Fruit fly (Drosophila melanogaster) whole organism, embryonic: ENCODE measurements around the gene Ufd1.

Experiments
- Aef1 ChIP-seq: fragments of 200-800 bp; sonication (Bioruptor generic); IDR thresholded peaks from 3 replicates; pipeline ENCODE4 v1.3.6; 2022; ENCODE audit warnings: missing biosample characterization, missing genetic modification characterization
- Bgb ChIP-seq: fragments of 200-800 bp; sonication (Bioruptor generic); IDR thresholded peaks from 2 replicates; pipeline ENCODE4 v1.3.6; 2022; ENCODE audit warnings: missing biosample characterization, missing genetic modification characterization; ENCODE audit not compliant: partially characterized antibody
- Bteb2 ChIP-seq: fragments of 200-800 bp; sonication (Bioruptor generic); optimal IDR thresholded peaks from 2 replicates; lab custom pipeline; 2016; ENCODE audit warnings: missing biosample characterization, missing genetic modification characterization
- CG10209 ChIP-seq: fragments of 200-800 bp; sonication (Bioruptor generic); optimal IDR thresholded peaks from 3 replicates; lab custom pipeline; 2017; ENCODE audit warnings: missing biosample characterization, mild to moderate bottlenecking, missing genetic modification characterization, missing genetic modification reagents
- CG10321 ChIP-seq: fragments of 200-800 bp; sonication (Bioruptor generic); IDR thresholded peaks from 2 replicates; pipeline ENCODE4 v1.3.6; 2022; ENCODE audit warnings: missing biosample characterization, missing genetic modification characterization
- CG11247 ChIP-seq: fragments of 200-800 bp; sonication (Bioruptor generic); IDR thresholded peaks from 2 replicates; pipeline ENCODE4 v1.3.6; 2022; ENCODE audit warnings: missing biosample characterization, missing genetic modification characterization
- CG12071 ChIP-seq: fragments of 200-800 bp; sonication (Bioruptor generic); optimal IDR thresholded peaks from 3 replicates; lab custom pipeline; 2018; ENCODE audit warnings: missing biosample characterization, mild to moderate bottlenecking, missing genetic modification characterization
- CG12659 ChIP-seq: fragments of 200-800 bp; sonication (Bioruptor generic); optimal IDR thresholded peaks from 3 replicates; lab custom pipeline; 2017; ENCODE audit warnings: mild to moderate bottlenecking, missing biosample characterization, missing genetic modification reagents, missing genetic modification characterization
- CG14050 ChIP-seq: fragments of 200-800 bp; sonication (Bioruptor generic); IDR thresholded peaks from 3 replicates; pipeline ENCODE4 v1.3.6; 2022; ENCODE audit warnings: missing biosample characterization, missing genetic modification characterization
- CG15073 ChIP-seq: fragments of 200-800 bp; sonication (Bioruptor generic); optimal IDR thresholded peaks from 2 replicates; lab custom pipeline; 2016; ENCODE audit warnings: missing biosample characterization, missing genetic modification characterization
- CG15269 ChIP-seq: fragments of 200-800 bp; sonication (Bioruptor generic); optimal IDR thresholded peaks from 2 replicates; lab custom pipeline; 2018; ENCODE audit warnings: missing biosample characterization, mild to moderate bottlenecking, missing genetic modification characterization, moderate library complexity
- CG15479 ChIP-seq: fragments of 200-800 bp; sonication (Bioruptor generic); optimal IDR thresholded peaks from 3 replicates; lab custom pipeline; 2019; ENCODE audit warnings: missing biosample characterization, mild to moderate bottlenecking, missing genetic modification characterization, moderate library complexity
- CG1647 ChIP-seq: fragments of 200-800 bp; sonication (Bioruptor generic); optimal IDR thresholded peaks from 3 replicates; lab custom pipeline; 2016; ENCODE audit warnings: missing biosample characterization, missing genetic modification characterization
- CG18476 ChIP-seq: fragments of 200-800 bp; sonication (Bioruptor generic); optimal IDR thresholded peaks from 2 replicates; lab custom pipeline; 2016; ENCODE audit warnings: missing biosample characterization, mild to moderate bottlenecking, missing genetic modification characterization
- CG31388 ChIP-seq: fragments of 200-800 bp; sonication (Bioruptor generic); optimal IDR thresholded peaks from 2 replicates; lab custom pipeline; 2016; ENCODE audit warnings: missing biosample characterization, missing genetic modification characterization
- CG34422 ChIP-seq: fragments of 200-800 bp; sonication (Bioruptor generic); IDR thresholded peaks from 3 replicates; pipeline ENCODE4 v1.3.6; 2022; ENCODE audit warnings: missing biosample characterization, missing genetic modification characterization
- CG4360 ChIP-seq: fragments of 200-800 bp; sonication (Bioruptor generic); IDR thresholded peaks from 2 replicates; pipeline ENCODE4 v1.3.6; 2022; ENCODE audit warnings: missing biosample characterization, missing genetic modification characterization
- CG6765 ChIP-seq: fragments of 200-800 bp; sonication (Bioruptor generic); optimal IDR thresholded peaks from 3 replicates; lab custom pipeline; 2017; ENCODE audit warnings: missing biosample characterization, mild to moderate bottlenecking, missing genetic modification characterization
- CG6813 ChIP-seq: fragments of 200-800 bp; sonication (Bioruptor generic); optimal IDR thresholded peaks from 2 replicates; lab custom pipeline; 2017; ENCODE audit warnings: missing biosample characterization, missing genetic modification characterization, mild to moderate bottlenecking, moderate library complexity, missing genetic modification reagents
- CG7928 ChIP-seq: fragments of 200-800 bp; sonication (Bioruptor generic); optimal IDR thresholded peaks from 2 replicates; lab custom pipeline; 2017; ENCODE audit warnings: missing biosample characterization, mild to moderate bottlenecking, missing genetic modification characterization
- CG7987 ChIP-seq: fragments of 200-800 bp; sonication (Bioruptor generic); optimal IDR thresholded peaks from 2 replicates; lab custom pipeline; 2018; ENCODE audit warnings: missing biosample characterization, mild to moderate bottlenecking, missing genetic modification characterization, moderate library complexity
- CG8290 ChIP-seq, 3 experiments: fragments of 200-800 bp; sonication (Bioruptor generic); optimal IDR thresholded peaks; 2 replicates each; lab custom pipeline; 2016 to 2019; ENCODE audit warnings: missing biosample characterization in 3 of 3, missing genetic modification characterization in 3 of 3, mild to moderate bottlenecking in 2 of 3, moderate library complexity in 1 of 3
- CG9817 ChIP-seq: fragments of 200-800 bp; sonication (Bioruptor generic); optimal IDR thresholded peaks from 2 replicates; lab custom pipeline; 2018; ENCODE audit warnings: missing biosample characterization, mild to moderate bottlenecking, missing genetic modification characterization, moderate library complexity
- Chrac-16 ChIP-seq: fragments of 200-800 bp; sonication (Bioruptor generic); optimal IDR thresholded peaks from 3 replicates; lab custom pipeline; 2016; ENCODE audit warnings: missing biosample characterization, missing genetic modification characterization
- Dip2 ChIP-seq: fragments of 200-800 bp; sonication (Bioruptor generic); IDR thresholded peaks from 2 replicates; pipeline ENCODE4 v1.3.6; 2022; ENCODE audit warnings: missing biosample characterization, missing genetic modification characterization
- Dip3 ChIP-seq: fragments of 200-800 bp; sonication (Bioruptor generic); optimal IDR thresholded peaks from 3 replicates; lab custom pipeline; 2016; ENCODE audit warnings: missing biosample characterization, missing genetic modification characterization
- Drgx ChIP-seq: fragments of 200-800 bp; sonication (Bioruptor generic); IDR thresholded peaks from 2 replicates; pipeline ENCODE4 v1.3.6; 2022; ENCODE audit warnings: missing biosample characterization, missing genetic modification characterization
- Fer2 ChIP-seq: fragments of 200-800 bp; sonication (Bioruptor generic); optimal IDR thresholded peaks from 2 replicates; lab custom pipeline; 2018; ENCODE audit warnings: missing biosample characterization, mild to moderate bottlenecking, missing genetic modification characterization, moderate library complexity
- GATAe ChIP-seq: fragments of 200-800 bp; sonication (Bioruptor generic); conservative IDR thresholded peaks from 2 replicates; pipeline ENCODE4 v1.3.6; 2022; ENCODE audit warnings: missing biosample characterization, missing genetic modification characterization
- HLH4C ChIP-seq: fragments of 200-800 bp; sonication (Bioruptor generic); IDR thresholded peaks from 3 replicates; pipeline ENCODE4 v1.3.6; 2022; ENCODE audit warnings: missing biosample characterization, missing genetic modification characterization; ENCODE audit not compliant: partially characterized antibody
- HLH54F ChIP-seq: fragments of 200-800 bp; sonication (Bioruptor generic); optimal IDR thresholded peaks from 3 replicates; lab custom pipeline; 2016; ENCODE audit warnings: missing biosample characterization, missing genetic modification characterization
- Hmr ChIP-seq: fragments of 200-800 bp; sonication (Bioruptor generic); optimal IDR thresholded peaks from 3 replicates; lab custom pipeline; 2017; ENCODE audit warnings: mild to moderate bottlenecking, missing biosample characterization, missing genetic modification reagents, missing genetic modification characterization
- Mad ChIP-seq: fragments of 200-800 bp; sonication (Bioruptor generic); optimal IDR thresholded peaks from 2 replicates; lab custom pipeline; 2016; ENCODE audit warnings: missing biosample characterization, missing genetic modification characterization
- Nf-YB ChIP-seq: fragments of 200-800 bp; sonication (Bioruptor generic); optimal IDR thresholded peaks from 3 replicates; lab custom pipeline; 2019; ENCODE audit warnings: missing biosample characterization, mild to moderate bottlenecking, missing genetic modification characterization, moderate library complexity
- TFAM ChIP-seq: fragments of 200-800 bp; sonication (Bioruptor generic); optimal IDR thresholded peaks from 2 replicates; lab custom pipeline; 2017; ENCODE audit warnings: missing biosample characterization, missing genetic modification characterization, inconsistent platforms
- YL-1 ChIP-seq: fragments of 200-800 bp; sonication (Bioruptor generic); optimal IDR thresholded peaks from 3 replicates; lab custom pipeline; 2017; ENCODE audit warnings: missing biosample characterization, mild to moderate bottlenecking, missing genetic modification characterization
- ac ChIP-seq: fragments of 200-800 bp; sonication (Bioruptor generic); optimal IDR thresholded peaks from 3 replicates; lab custom pipeline; 2017; ENCODE audit warnings: missing biosample characterization, mild to moderate bottlenecking, missing genetic modification characterization
- da ChIP-seq: fragments of 200-800 bp; sonication (Bioruptor generic); optimal IDR thresholded peaks from 2 replicates; lab custom pipeline; 2016; ENCODE audit warnings: missing biosample characterization, missing genetic modification characterization
- dimm ChIP-seq: fragments of 200-800 bp; sonication (Bioruptor generic); IDR thresholded peaks from 2 replicates; pipeline ENCODE4 v1.3.6; 2022; ENCODE audit warnings: missing biosample characterization, missing genetic modification characterization
- dysf ChIP-seq: fragments of 200-800 bp; sonication (Bioruptor generic); IDR thresholded peaks from 3 replicates; pipeline ENCODE4 v1.3.6; 2022; ENCODE audit warnings: missing biosample characterization, missing genetic modification characterization
- exex ChIP-seq: fragments of 200-800 bp; sonication (Bioruptor generic); optimal IDR thresholded peaks from 4 replicates; lab custom pipeline; 2018; ENCODE audit warnings: missing biosample characterization, mild to moderate bottlenecking, missing genetic modification characterization, moderate library complexity
- fu2 ChIP-seq: fragments of 200-800 bp; sonication (Bioruptor generic); optimal IDR thresholded peaks from 2 replicates; lab custom pipeline; 2016; ENCODE audit warnings: missing biosample characterization, missing genetic modification characterization
- gcm ChIP-seq: fragments of 200-800 bp; sonication (Bioruptor generic); optimal IDR thresholded peaks from 2 replicates; lab custom pipeline; 2019; ENCODE audit warnings: missing biosample characterization, mild to moderate bottlenecking, missing genetic modification characterization, moderate library complexity
- odd ChIP-seq: fragments of 200-800 bp; sonication (Bioruptor generic); optimal IDR thresholded peaks from 2 replicates; lab custom pipeline; 2017; ENCODE audit warnings: missing biosample characterization, mild to moderate bottlenecking, missing genetic modification characterization
- pnt ChIP-seq: fragments of 200-800 bp; sonication (Bioruptor generic); optimal IDR thresholded peaks from 3 replicates; lab custom pipeline; 2016; ENCODE audit warnings: missing biosample characterization, missing genetic modification characterization
- sim ChIP-seq: fragments of 200-800 bp; sonication (Bioruptor generic); IDR thresholded peaks from 2 replicates; pipeline ENCODE4 v1.3.6; 2022; ENCODE audit warnings: missing biosample characterization, missing genetic modification characterization
- sima ChIP-seq: fragments of 200-800 bp; sonication (Bioruptor generic); optimal IDR thresholded peaks from 2 replicates; lab custom pipeline; 2016; ENCODE audit warnings: missing biosample characterization, missing genetic modification characterization
- sr ChIP-seq: fragments of 200-800 bp; sonication (Bioruptor generic); IDR thresholded peaks from 3 replicates; pipeline ENCODE4 v1.3.6; 2022; ENCODE audit warnings: missing biosample characterization, missing genetic modification characterization
- ssp ChIP-seq: fragments of 200-800 bp; sonication (Bioruptor generic); IDR thresholded peaks from 2 replicates; pipeline ENCODE4 v1.3.6; 2022; ENCODE audit warnings: missing biosample characterization, missing genetic modification characterization
- sug ChIP-seq: fragments of 200-800 bp; optimal IDR thresholded peaks from 2 replicates; lab custom pipeline; 2019; ENCODE audit warnings: missing biosample characterization, mild to moderate bottlenecking, missing genetic modification characterization, moderate library complexity
- zen ChIP-seq: fragments of 200-800 bp; sonication (Bioruptor generic); optimal IDR thresholded peaks from 3 replicates; lab custom pipeline; 2018; ENCODE audit warnings: missing biosample characterization, mild to moderate bottlenecking, missing genetic modification characterization, moderate library complexity

Ufd1 gene

DNA sequence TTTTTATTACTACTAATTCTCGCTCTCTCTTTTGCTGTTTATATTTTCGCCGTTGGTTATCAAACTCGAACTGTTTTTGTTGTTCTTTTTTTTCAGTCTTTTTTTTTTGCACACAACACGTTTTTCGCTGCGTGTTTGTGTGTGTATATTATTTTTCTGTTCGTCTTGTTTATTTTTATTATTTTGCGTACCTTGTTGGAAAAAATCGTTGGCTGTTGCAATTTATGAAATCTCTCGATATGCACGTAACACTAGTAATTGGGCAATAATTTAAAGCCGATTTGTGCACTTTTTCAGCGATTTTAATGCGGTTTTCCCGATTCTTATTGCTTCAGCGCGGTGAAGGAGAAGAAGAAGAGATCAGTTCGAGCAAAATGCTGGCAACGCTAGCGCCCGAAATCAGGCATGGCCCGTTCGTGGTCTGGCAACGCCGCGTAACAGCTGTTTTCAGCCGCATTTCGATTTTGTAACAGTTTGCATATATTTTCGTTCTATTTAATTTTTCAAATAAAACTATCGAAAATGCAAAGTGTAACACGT lies 2.5 kb downstream of the Ufd1 start, which contains the start of the genes FoxK and mRpL2 (continued):
- TF ChIP-seq pnt (GFP tag; lab: Kevin White, UChicago) = no peak
- TF ChIP-seq CG15073 = no peak
- TF ChIP-seq ac (GFP tag; lab: Kevin White, UChicago) = no peak
- peak; percentile 23; the same call in 1 of the 2 replicates for TF ChIP-seq Bgb (GFP tag; lab: Robert Waterston, UW)
- TF ChIP-seq TFAM (GFP tag; lab: Kevin White, UChicago) = no peak
- no peak for TF ChIP-seq HLH54F
- no peak for TF ChIP-seq zen (tag; lab: Kevin White, UChicago)
- TF ChIP-seq Drgx (GFP tag; lab: Robert Waterston, UW) = peak; percentile 68
- TF ChIP-seq CG9817 (tag; lab: Kevin White, UChicago) = no peak
- no peak for TF ChIP-seq Bteb2 (GFP tag; lab: Kevin White, UChicago)
- no peak for TF ChIP-seq Chrac-16 (GFP tag; lab: Kevin White, UChicago)
- no peak for TF ChIP-seq ssp (GFP tag; lab: Robert Waterston, UW)
- TF ChIP-seq CG1647 (GFP tag; lab: Kevin White, UChicago) = no peak
- TF ChIP-seq CG34422 (GFP tag; lab: Robert Waterston, UW) = peak; percentile 74; the same call in 2 of the 3 replicates
- TF ChIP-seq CG12659 (GFP tag; lab: Kevin White, UChicago) = peak; percentile 43
- TF ChIP-seq YL-1 = peak; percentile 72
- no peak for TF ChIP-seq CG15269 (tag; lab: Kevin White, UChicago)
- no peak for TF ChIP-seq CG14050
- TF ChIP-seq sug (tag; lab: Kevin White, UChicago) = peak; percentile 0
- no peak for TF ChIP-seq CG10321
- TF ChIP-seq sima (GFP tag; lab: Kevin White, UChicago) = no peak
- no peak for TF ChIP-seq CG7928 (GFP tag; lab: Kevin White, UChicago)
- TF ChIP-seq Fer2 (tag; lab: Kevin White, UChicago) = no peak
- no peak for TF ChIP-seq Dip2 (GFP tag; lab: Robert Waterston, UW)
- no peak for TF ChIP-seq gcm (GFP tag; lab: Kevin White, UChicago)
- TF ChIP-seq CG31388 (GFP tag; lab: Kevin White, UChicago) = no peak
- no peak for TF ChIP-seq CG15479
- no peak for TF ChIP-seq CG12071 (GFP tag; lab: Kevin White, UChicago)
- no peak for TF ChIP-seq HLH4C (GFP tag; lab: Robert Waterston, UW)
- no peak for TF ChIP-seq GATAe (GFP tag; lab: Robert Waterston, UW)
- TF ChIP-seq sim (GFP tag; lab: Robert Waterston, UW) = no peak
- TF ChIP-seq exex = no peak
- TF ChIP-seq Dip3 = no peak
- TF ChIP-seq dimm (GFP tag; lab: Robert Waterston, UW) = no peak
- TF ChIP-seq fu2 (GFP tag; lab: Kevin White, UChicago) = no peak
- TF ChIP-seq Nf-YB (GFP tag; lab: Kevin White, UChicago) = no peak
- no peak for TF ChIP-seq CG6765 (GFP tag; lab: Kevin White, UChicago)

DNA sequence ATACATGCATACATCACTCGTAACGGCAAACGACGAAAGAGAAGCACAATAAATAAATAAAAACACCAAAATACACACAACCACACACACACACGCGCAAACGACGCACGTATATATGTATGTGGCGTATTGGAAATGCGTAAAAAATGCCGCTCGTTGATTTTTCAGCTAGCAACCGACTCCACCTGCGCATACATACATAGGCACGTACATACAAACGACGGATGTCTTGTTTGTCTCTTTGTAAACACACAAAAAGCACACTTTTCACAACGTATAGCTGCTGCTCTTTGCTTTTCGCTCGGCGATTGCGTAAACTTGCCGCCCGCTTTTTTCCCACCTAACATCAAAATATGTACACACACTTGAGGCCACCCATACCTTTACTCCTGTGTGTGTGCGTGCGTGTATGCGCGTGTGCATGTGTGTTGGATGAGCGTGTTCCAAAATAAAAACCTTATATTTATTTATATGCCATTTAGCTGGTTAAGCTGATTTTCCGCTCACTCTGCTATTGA lies 3.1 kb downstream of the Ufd1 start:
- TF ChIP-seq da = no peak
- TF ChIP-seq Mad = peak; percentile 11
- no peak for TF ChIP-seq CG11247 (GFP tag; lab: Robert Waterston, UW)
- TF ChIP-seq dysf (GFP tag; lab: Robert Waterston, UW) = no peak; the same call in 2 of the 3 replicates
- TF ChIP-seq CG6813 = peak; percentile 71
- TF ChIP-seq Fer2 (tag; lab: Kevin White, UChicago) = peak; percentile 14
- peak; percentile 37; the same call in 1 of the 3 replicates for TF ChIP-seq sr (GFP tag; lab: Robert Waterston, UW)
- peak; percentile 30 for TF ChIP-seq CG10209 (GFP tag; lab: Kevin White, UChicago)
- no peak for TF ChIP-seq Aef1
- TF ChIP-seq CG4360 (GFP tag; lab: Robert Waterston, UW) = peak; percentile 5; the same call in 1 of the 2 replicates
- peak; percentile 22 for TF ChIP-seq CG7987 (GFP tag; lab: Kevin White, UChicago)
- TF ChIP-seq Hmr (GFP tag; lab: Kevin White, UChicago) = peak; percentile 74
- TF ChIP-seq CG18476 (GFP tag; lab: Kevin White, UChicago) = no peak
- peak; percentile 47 for TF ChIP-seq odd (GFP tag; lab: Kevin White, UChicago)
- TF ChIP-seq CG8290 (GFP tag; optimal IDR thresholded peaks at IDR 0.05; lab: Kevin White, UChicago) = no peak
- peak in 1 of 2 experiments; percentile 78 for TF ChIP-seq CG8290 (tag; optimal IDR thresholded peaks at IDR 0.05; lab: Kevin White, UChicago)
